Worm (Caenorhabditis elegans) whole organism, young adult: Measurements from ENCODE around the gene fbxa-26.

Source experiments
- B0261.1 ChIP-seq: sonication (generic microtip); optimal IDR thresholded peaks from 2 replicates; lab custom pipeline; 2016; ENCODE audit warnings: mild to moderate bottlenecking, missing genetic modification characterization, moderate library complexity, missing compliant biosample characterization
- C17E4.6 ChIP-seq: fragments of 200-800 bp; sonication (Bioruptor generic); IDR thresholded peaks from 2 replicates; pipeline ENCODE4 v1.3.6; 2022; ENCODE audit warnings: missing genetic modification reagents, missing genetic modification characterization, missing compliant biosample characterization
- F39B2.1 ChIP-seq: fragments of 200-800 bp; sonication (Bioruptor generic); IDR thresholded peaks from 2 replicates; pipeline ENCODE4 v1.3.6; 2022; ENCODE audit warnings: missing genetic modification reagents, missing genetic modification characterization, missing compliant biosample characterization
- F49E8.2 ChIP-seq: sonication (generic microtip); optimal IDR thresholded peaks from 3 replicates; lab custom pipeline; 2017; ENCODE audit warnings: missing genetic modification characterization, mild to moderate bottlenecking, missing compliant biosample characterization, antibody characterized with exemption, moderate library complexity; ENCODE audit not compliant: insufficient read depth
- F57A8.1 ChIP-seq: fragments of 200-800 bp; sonication (Bioruptor generic); optimal IDR thresholded peaks from 2 replicates; lab custom pipeline; 2018; ENCODE audit warnings: mild to moderate bottlenecking, missing genetic modification characterization, moderate library complexity, missing compliant biosample characterization
- K12H6.12 ChIP-seq: fragments of 200-800 bp; sonication (Bioruptor generic); optimal IDR thresholded peaks from 2 replicates; lab custom pipeline; 2018; ENCODE audit warnings: mild to moderate bottlenecking, missing genetic modification characterization, missing compliant biosample characterization
- Y53G8AR.9 ChIP-seq: fragments of 200-800 bp; sonication (Bioruptor generic); conservative IDR thresholded peaks from 2 replicates; pipeline ENCODE4 v1.3.6; 2022; ENCODE audit warnings: missing genetic modification reagents, missing genetic modification characterization, missing compliant biosample characterization
- Y56A3A.18 ChIP-seq: fragments of 200-800 bp; sonication (Bioruptor generic); IDR thresholded peaks from 2 replicates; pipeline ENCODE4 v1.3.6; 2022; ENCODE audit warnings: missing genetic modification reagents, missing genetic modification characterization, missing compliant biosample characterization
- Y79H2A.3 ChIP-seq: fragments of 200-800 bp; sonication (Bioruptor generic); conservative IDR thresholded peaks from 2 replicates; pipeline ENCODE4 v1.3.6; 2022; ENCODE audit warnings: missing genetic modification reagents, missing genetic modification characterization, missing compliant biosample characterization
- akir-1 ChIP-seq: fragments of 200-800 bp; sonication (Bioruptor generic); optimal IDR thresholded peaks from 2 replicates; lab custom pipeline; 2018; ENCODE audit warnings: mild to moderate bottlenecking, missing genetic modification characterization, moderate library complexity, missing compliant biosample characterization
- atf-7 ChIP-seq: sonication (generic microtip); optimal IDR thresholded peaks from 2 replicates; lab custom pipeline; 2017; ENCODE audit warnings: mild to moderate bottlenecking, missing genetic modification characterization, missing compliant biosample characterization
- attf-3 ChIP-seq: fragments of 200-800 bp; sonication (Bioruptor generic); conservative IDR thresholded peaks from 2 replicates; pipeline ENCODE4 v1.3.6; 2022; ENCODE audit warnings: missing genetic modification reagents, missing genetic modification characterization, missing compliant biosample characterization
- attf-5 ChIP-seq: fragments of 200-800 bp; sonication (Bioruptor generic); optimal IDR thresholded peaks from 2 replicates; lab custom pipeline; 2018; ENCODE audit warnings: mild to moderate bottlenecking, missing genetic modification characterization, missing compliant biosample characterization
- cebp-2 ChIP-seq: fragments of 200-800 bp; sonication (Bioruptor generic); IDR thresholded peaks from 2 replicates; pipeline ENCODE4 v1.3.6; 2022; ENCODE audit warnings: missing genetic modification characterization, missing compliant biosample characterization
- ceh-40 ChIP-seq: fragments of 200-800 bp; sonication (Bioruptor generic); IDR thresholded peaks from 2 replicates; pipeline ENCODE4 v1.3.6; 2022; ENCODE audit warnings: missing genetic modification characterization, missing compliant biosample characterization
- dpff-1 ChIP-seq: sonication (generic microtip); optimal IDR thresholded peaks from 2 replicates; lab custom pipeline; 2017; ENCODE audit warnings: mild to moderate bottlenecking, missing genetic modification characterization, missing compliant biosample characterization
- efl-1 ChIP-seq: fragments of 150-350 bp; optimal IDR thresholded peaks from 2 replicates; lab custom pipeline; 2014; ENCODE audit warnings: missing biosample characterization, missing genetic modification reagents, missing genetic modification characterization
- egl-18 ChIP-seq: fragments of 200-800 bp; sonication (Bioruptor generic); IDR thresholded peaks from 2 replicates; pipeline ENCODE4 v1.3.6; 2022; ENCODE audit warnings: missing genetic modification reagents, missing genetic modification characterization, missing compliant biosample characterization
- egrh-3 ChIP-seq: fragments of 200-800 bp; sonication (Bioruptor generic); IDR thresholded peaks from 2 replicates; pipeline ENCODE4 v1.3.6; 2022; ENCODE audit warnings: missing genetic modification reagents, missing genetic modification characterization, missing compliant biosample characterization
- ets-4 ChIP-seq: fragments of 200-800 bp; sonication (Bioruptor generic); optimal IDR thresholded peaks from 2 replicates; lab custom pipeline; 2018; ENCODE audit warnings: mild to moderate bottlenecking, missing genetic modification characterization, missing compliant biosample characterization
- hsf-1 ChIP-seq: fragments of 200-800 bp; sonication (Bioruptor generic); IDR thresholded peaks from 2 replicates; pipeline ENCODE4 v1.3.6; 2022; ENCODE audit warnings: missing genetic modification reagents, missing genetic modification characterization, missing compliant biosample characterization
- lin-35 ChIP-seq, 3 experiments: fragments of 150-350 bp in 2 of 3; sonication (generic microtip) in 1 of 3; optimal IDR thresholded peaks; 2 replicates each; lab custom pipeline; 2014 to 2018; ENCODE audit warnings: missing biosample characterization in 3 of 3, missing genetic modification characterization in 3 of 3, missing genetic modification reagents in 3 of 3
- lsy-27 ChIP-seq: sonication (generic microtip); optimal IDR thresholded peaks from 2 replicates; lab custom pipeline; 2017; ENCODE audit warnings: missing genetic modification characterization, mild to moderate bottlenecking, missing compliant biosample characterization, antibody characterized with exemption, missing genotype, borderline replicate concordance; ENCODE audit not compliant: insufficient read depth
- madf-8 ChIP-seq: fragments of 200-800 bp; sonication (Bioruptor generic); conservative IDR thresholded peaks from 2 replicates; pipeline ENCODE4 v1.3.6; 2022; ENCODE audit warnings: missing genetic modification reagents, missing genetic modification characterization, missing compliant biosample characterization
- mes-4 ChIP-seq: sonication (generic microtip); optimal IDR thresholded peaks from 2 replicates; lab custom pipeline; 2016; ENCODE audit warnings: missing genotype, missing genetic modification characterization, missing compliant biosample characterization
- nfya-1 ChIP-seq: sonication (generic microtip); optimal IDR thresholded peaks from 2 replicates; lab custom pipeline; 2017; ENCODE audit warnings: antibody characterized with exemption, missing compliant biosample characterization, missing genetic modification characterization, borderline replicate concordance; ENCODE audit not compliant: insufficient read depth
- nfya-2 ChIP-seq: fragments of 200-800 bp; sonication (Bioruptor generic); IDR thresholded peaks from 2 replicates; pipeline ENCODE4 v1.3.6; 2022; ENCODE audit warnings: missing genetic modification reagents, missing genetic modification characterization, missing compliant biosample characterization
- nhr-179 ChIP-seq: sonication (generic microtip); optimal IDR thresholded peaks from 2 replicates; lab custom pipeline; 2016; ENCODE audit warnings: mild to moderate bottlenecking, missing genetic modification characterization, missing compliant biosample characterization
- nhr-80 ChIP-seq: sonication (generic microtip); optimal IDR thresholded peaks from 2 replicates; lab custom pipeline; 2016; ENCODE audit warnings: missing genetic modification characterization, missing compliant biosample characterization
- pbrm-1 ChIP-seq: fragments of 200-800 bp; sonication (Bioruptor generic); IDR thresholded peaks from 2 replicates; pipeline ENCODE4 v1.3.6; 2022; ENCODE audit warnings: missing genetic modification reagents, missing genetic modification characterization, missing compliant biosample characterization
- rpc-1 ChIP-seq, 2 experiments: fragments of 150-350 bp in 1 of 2; sonication (generic microtip) in 1 of 2; optimal IDR thresholded peaks; 2 replicates each; lab custom pipeline; 2014 to 2018; ENCODE audit warnings: missing biosample characterization in 1 of 2, missing genetic modification characterization in 1 of 2, missing genetic modification reagents in 1 of 2, missing genotype in 1 of 2
- sdz-38 ChIP-seq: sonication (generic microtip); optimal IDR thresholded peaks from 2 replicates; lab custom pipeline; 2016; ENCODE audit warnings: missing genotype, missing genetic modification characterization, missing compliant biosample characterization
- sea-2 ChIP-seq: fragments of 200-800 bp; sonication (Bioruptor generic); IDR thresholded peaks from 2 replicates; pipeline ENCODE4 v1.3.6; 2022; ENCODE audit warnings: missing genetic modification characterization, missing compliant biosample characterization
- sptf-2 ChIP-seq: fragments of 200-800 bp; sonication (Bioruptor generic); optimal IDR thresholded peaks from 2 replicates; lab custom pipeline; 2018; ENCODE audit warnings: mild to moderate bottlenecking, missing genetic modification characterization, missing compliant biosample characterization
- zfh-2 ChIP-seq: fragments of 200-800 bp; sonication (Bioruptor generic); conservative IDR thresholded peaks from 2 replicates; pipeline ENCODE4 v1.3.6; 2022; ENCODE audit warnings: missing genetic modification reagents, missing genetic modification characterization, missing compliant biosample characterization
- ztf-18 ChIP-seq: sonication (generic microtip); optimal IDR thresholded peaks from 2 replicates; lab custom pipeline; 2016; ENCODE audit warnings: missing genotype, mild to moderate bottlenecking, missing genetic modification characterization, missing compliant biosample characterization
- ztf-25 ChIP-seq: fragments of 200-800 bp; sonication (Bioruptor generic); IDR thresholded peaks from 2 replicates; pipeline ENCODE4 v1.3.6; 2022; ENCODE audit warnings: missing genetic modification reagents, missing genetic modification characterization, missing compliant biosample characterization
- ztf-6 ChIP-seq: fragments of 200-800 bp; sonication (Bioruptor generic); IDR thresholded peaks from 2 replicates; pipeline ENCODE4 v1.3.6; 2022; ENCODE audit warnings: missing genetic modification reagents, missing genetic modification characterization, missing compliant biosample characterization

Gene fbxa-26

ce11 chrIII:1345694-1346093 is 3.4 kb upstream of the fbxa-26 start, which contains the start of gene Y82E9BL.6:
Y82E9BL.6 (minus strand) TSS chrIII:1345794.
- no peak for TF ChIP-seq Y56A3A.18
- TF ChIP-seq egl-18 (GFP tag; lab: Robert Waterston, UW), result no peak
- TF ChIP-seq K12H6.12 (tag; lab: Kevin White, UChicago), result no peak
- no peak for TF ChIP-seq ztf-25 (GFP tag; lab: Robert Waterston, UW)
- no peak for TF ChIP-seq dpff-1
- TF ChIP-seq ceh-40 (GFP tag; lab: Robert Waterston, UW), result no peak
- no peak for TF ChIP-seq mes-4 (tag; lab: Kevin White, UChicago)
- no peak for TF ChIP-seq ets-4
- TF ChIP-seq akir-1 (GFP tag; lab: Kevin White, UChicago), result no peak
- TF ChIP-seq zfh-2 (GFP tag; lab: Robert Waterston, UW), result no peak
- no peak for TF ChIP-seq sptf-2 (GFP tag; lab: Kevin White, UChicago)
- no peak for TF ChIP-seq nfya-2 (GFP tag; lab: Robert Waterston, UW)
- no peak for TF ChIP-seq hsf-1 (GFP tag; lab: Robert Waterston, UW)

ce11 chrIII:1342919-1343419 is 647 bp upstream of the fbxa-26 start, which contains the start of gene fbxa-27:
fbxa-27 (plus strand) TSS chrIII:1342969.
- no peak for TF ChIP-seq sea-2 (GFP tag; lab: Robert Waterston, UW)
- TF ChIP-seq F57A8.1 (GFP tag; lab: Kevin White, UChicago), result no peak
- TF ChIP-seq Y79H2A.3 (GFP tag; lab: Robert Waterston, UW), result no peak

- TF ChIP-seq egrh-3 (GFP tag; lab: Robert Waterston, UW) (no peak), atf-7 (tag; lab: Kevin White, UChicago) (no peak), nhr-80 (no peak), ztf-6 (no peak), sdz-38 (tag; lab: Kevin White, UChicago) (no peak), Y53G8AR.9 (GFP tag; lab: Robert Waterston, UW) (no peak), F49E8.2 (tag; lab: Kevin White, UChicago) (no peak), B0261.1 (no peak), attf-3 (GFP tag; lab: Robert Waterston, UW) (no peak)
These were observed 2.1 kb downstream of the fbxa-26 start, which contains the start of gene fbxa-5 for ce11 chrIII:1340240-1340639. fbxa-5 (minus strand) TSS chrIII:1340340.

- TF ChIP-seq nhr-80 (peak; percentile 59), cebp-2 (no peak), pbrm-1 (0 out of 2 replicates have a peak, but pooled peaks have one; percentile 8)
These were observed 10.4 kb downstream of the fbxa-26 start, which contains the start of gene Y82E9BL.19 for ce11 chrIII:1331894-1332293. Y82E9BL.19 (plus strand) TSS chrIII:1332016.

- no peak for TF ChIP-seq nhr-80
- no peak for TF ChIP-seq efl-1
- no peak for TF ChIP-seq ztf-18 (tag; lab: Kevin White, UChicago)
- no peak for TF ChIP-seq F39B2.1
- TF ChIP-seq rpc-1 (optimal IDR thresholded peaks at IDR 0.05; lab: Kevin White, UChicago), result no peak
- TF ChIP-seq rpc-1 (tag; optimal IDR thresholded peaks at IDR 0.05; lab: Kevin White, UChicago), result no peak
- no peak for TF ChIP-seq nfya-1 (tag; lab: Kevin White, UChicago)
- no peak for TF ChIP-seq nhr-179
- no peak for TF ChIP-seq madf-8 (GFP tag; lab: Robert Waterston, UW)
- no peak for TF ChIP-seq lin-35 (GFP tag; optimal IDR thresholded peaks at IDR 0.05; lab: Kevin White, UChicago)
- TF ChIP-seq attf-5, result no peak
- no peak for TF ChIP-seq C17E4.6 (GFP tag; lab: Robert Waterston, UW)
- TF ChIP-seq lsy-27 (tag; lab: Kevin White, UChicago), result no peak
- TF ChIP-seq cebp-2, result no peak
These were observed 15.8 kb downstream of the fbxa-26 start, which contains the start of gene Y82E9BL.18 for ce11 chrIII:1326490-1326889. Y82E9BL.18 (plus strand) TSS chrIII:1326790.
